Worm (Caenorhabditis elegans) whole organism, L4 larva: ENCODE data around the gene psa-3.

Experiments
- F10B5.3 ChIP-seq: sonication (generic microtip); optimal IDR thresholded peaks from 2 replicates; lab custom pipeline; 2016; ENCODE audit warnings: mild to moderate bottlenecking, missing genetic modification characterization, missing compliant biosample characterization
- F26F4.8 ChIP-seq: fragments of 200-800 bp; sonication (Bioruptor generic); conservative IDR thresholded peaks from 2 replicates; pipeline ENCODE4 v1.3.6; 2022; ENCODE audit warnings: missing genetic modification characterization, missing compliant biosample characterization
- F44E2.7 ChIP-seq: fragments of 200-800 bp; sonication (Bioruptor generic); IDR thresholded peaks from 2 replicates; pipeline ENCODE4 v2.1.2; 2022; ENCODE audit warnings: missing genetic modification characterization, missing compliant biosample characterization
- T20F7.1 ChIP-seq: fragments of 200-800 bp; sonication (Bioruptor generic); optimal IDR thresholded peaks from 2 replicates; lab custom pipeline; 2018; ENCODE audit warnings: mild to moderate bottlenecking, missing genetic modification characterization, missing compliant biosample characterization
- Y5F2A.4 ChIP-seq: fragments of 200-800 bp; sonication (Bioruptor generic); optimal IDR thresholded peaks from 2 replicates; lab custom pipeline; 2018; ENCODE audit warnings: mild to moderate bottlenecking, missing genetic modification characterization, missing compliant biosample characterization
- ZK337.2 ChIP-seq: fragments of 200-800 bp; sonication (Bioruptor generic); IDR thresholded peaks from 2 replicates; pipeline ENCODE4 v1.3.6; 2022; ENCODE audit warnings: missing genetic modification reagents, missing genetic modification characterization, missing compliant biosample characterization
- ZK546.5 ChIP-seq, 2 experiments: sonication (generic microtip); optimal IDR thresholded peaks; 2 replicates each; lab custom pipeline; 2017; ENCODE audit warnings: missing biosample characterization in 2 of 2, missing genetic modification characterization in 2 of 2
- aha-1 ChIP-seq: fragments of 150-350 bp; peaks from one replicate; lab custom pipeline; 2014; ENCODE audit warnings: missing biosample characterization, missing genetic modification characterization
- aly-2 ChIP-seq: sonication (generic microtip); optimal IDR thresholded peaks from 2 replicates; lab custom pipeline; 2018; ENCODE audit warnings: missing biosample characterization, missing genetic modification characterization
- arid-1 ChIP-seq: fragments of 200-800 bp; sonication (Bioruptor generic); conservative IDR thresholded peaks from 2 replicates; pipeline ENCODE4 v1.3.6; 2022; ENCODE audit warnings: missing genetic modification reagents, missing genetic modification characterization, missing compliant biosample characterization
- attf-4 ChIP-seq: sonication (generic microtip); optimal IDR thresholded peaks from 3 replicates; lab custom pipeline; 2017; ENCODE audit warnings: missing biosample characterization, missing genetic modification characterization
- ceh-32 ChIP-seq: sonication (generic microtip); optimal IDR thresholded peaks from 2 replicates; lab custom pipeline; 2016; ENCODE audit warnings: mild to moderate bottlenecking, missing genetic modification characterization, missing compliant biosample characterization; ENCODE audit not compliant: poor library complexity
- ces-1 ChIP-seq: fragments of 150-350 bp; sonication (generic microtip); optimal IDR thresholded peaks from 4 replicates; lab custom pipeline; 2014; ENCODE audit warnings: missing biosample characterization, missing genetic modification reagents, missing genetic modification characterization
- daf-12 ChIP-seq: fragments of 150-350 bp; optimal IDR thresholded peaks from 2 replicates; lab custom pipeline; 2014; ENCODE audit warnings: missing biosample characterization, missing genetic modification reagents, missing genetic modification characterization
- daf-16 ChIP-seq, 3 experiments: sonication (generic microtip); optimal IDR thresholded peaks; 2 replicates each; lab custom pipeline; 2016 to 2017; ENCODE audit warnings: missing genetic modification characterization in 3 of 3, missing genetic modification reagents in 3 of 3, mild to moderate bottlenecking in 2 of 3, missing compliant biosample characterization in 2 of 3, missing biosample characterization in 1 of 3, moderate library complexity in 1 of 3
- daf-8 ChIP-seq: fragments of 200-800 bp; sonication (Bioruptor generic); IDR thresholded peaks from 2 replicates; pipeline ENCODE4 v1.3.6; 2022; ENCODE audit warnings: missing genetic modification characterization, missing compliant biosample characterization
- duxl-1 ChIP-seq: sonication (generic microtip); optimal IDR thresholded peaks from 2 replicates; lab custom pipeline; 2016; ENCODE audit warnings: mild to moderate bottlenecking, missing genetic modification characterization, moderate library complexity, missing compliant biosample characterization; ENCODE audit not compliant: poor library complexity
- egl-27 ChIP-seq: sonication (generic microtip); optimal IDR thresholded peaks from 3 replicates; lab custom pipeline; 2017; ENCODE audit warnings: missing biosample characterization, missing genetic modification reagents, missing genetic modification characterization
- egl-43 ChIP-seq: fragments of 200-800 bp; sonication (Bioruptor generic); IDR thresholded peaks from 2 replicates; pipeline ENCODE4 v1.3.6; 2022; ENCODE audit warnings: missing genetic modification reagents, missing genetic modification characterization, missing compliant biosample characterization
- hif-1 ChIP-seq, 2 experiments: sonication (generic microtip); optimal IDR thresholded peaks; 2 replicates each; lab custom pipeline; 2016 to 2017; ENCODE audit warnings: missing compliant biosample characterization in 2 of 2, missing genetic modification characterization in 2 of 2, missing genetic modification reagents in 2 of 2, missing genotype in 2 of 2, mild to moderate bottlenecking in 1 of 2
- lim-7 ChIP-seq: fragments of 200-800 bp; sonication (Bioruptor generic); IDR thresholded peaks from 2 replicates; pipeline ENCODE4 v1.3.6; 2022; ENCODE audit warnings: missing genetic modification characterization, missing compliant biosample characterization
- lin-1 ChIP-seq: fragments of 200-800 bp; sonication (Bioruptor generic); IDR thresholded peaks from 2 replicates; pipeline ENCODE4 v1.3.6; 2022; ENCODE audit warnings: missing genetic modification reagents, missing genetic modification characterization, missing compliant biosample characterization
- lir-3 ChIP-seq: sonication (generic microtip); optimal IDR thresholded peaks from 2 replicates; lab custom pipeline; 2016; ENCODE audit warnings: mild to moderate bottlenecking, missing genetic modification characterization, missing compliant biosample characterization
- lsy-2 ChIP-seq, 2 experiments: fragments of 150-350 bp in 1 of 2; sonication (generic microtip) in 1 of 2; optimal IDR thresholded peaks; 2 replicates each; lab custom pipeline; 2014 to 2017; ENCODE audit warnings: missing biosample characterization in 2 of 2, missing genetic modification characterization in 2 of 2
- madf-5 ChIP-seq, 2 experiments: fragments of 200-800 bp; sonication (Bioruptor generic); IDR thresholded peaks; 2 replicates each; pipeline ENCODE4 v1.3.6; 2022; ENCODE audit warnings: missing compliant biosample characterization in 2 of 2, missing genetic modification characterization in 2 of 2
- madf-9 ChIP-seq: fragments of 200-800 bp; sonication (Bioruptor generic); conservative IDR thresholded peaks from 2 replicates; pipeline ENCODE4 v1.3.6; 2022; ENCODE audit warnings: missing genetic modification reagents, missing genetic modification characterization, missing compliant biosample characterization
- mdl-1 ChIP-seq, 2 experiments: fragments of 150-350 bp in 1 of 2; sonication (generic microtip) in 1 of 2; optimal IDR thresholded peaks; 2 replicates each; lab custom pipeline; 2014 to 2017; ENCODE audit warnings: missing biosample characterization in 2 of 2, missing genetic modification characterization in 2 of 2
- mdt-29 ChIP-seq: fragments of 200-800 bp; sonication (Bioruptor generic); IDR thresholded peaks from 2 replicates; pipeline ENCODE4 v1.3.6; 2022; ENCODE audit warnings: missing genetic modification reagents, missing genetic modification characterization, missing compliant biosample characterization
- mxl-2 ChIP-seq: fragments of 200-800 bp; sonication (Bioruptor generic); conservative IDR thresholded peaks from 2 replicates; pipeline ENCODE4 v1.3.6; 2022; ENCODE audit warnings: missing genetic modification reagents, missing genetic modification characterization, missing compliant biosample characterization
- nhr-11 ChIP-seq: fragments of 150-350 bp; optimal IDR thresholded peaks from 2 replicates; lab custom pipeline; 2014; ENCODE audit warnings: missing biosample characterization, missing genetic modification characterization
- nhr-237 ChIP-seq: sonication (generic microtip); optimal IDR thresholded peaks from 2 replicates; lab custom pipeline; 2017; ENCODE audit warnings: missing biosample characterization, missing genetic modification characterization
- nhr-28 ChIP-seq: fragments of 150-350 bp; optimal IDR thresholded peaks from 2 replicates; lab custom pipeline; 2014; ENCODE audit warnings: missing biosample characterization, missing genetic modification characterization
- nhr-6 ChIP-seq: fragments of 150-350 bp; optimal IDR thresholded peaks from 2 replicates; lab custom pipeline; 2014; ENCODE audit warnings: missing biosample characterization, missing genetic modification characterization
- nhr-76 ChIP-seq: fragments of 150-350 bp; optimal IDR thresholded peaks from 2 replicates; lab custom pipeline; 2014; ENCODE audit warnings: missing biosample characterization, missing genetic modification characterization
- pqm-1 ChIP-seq: sonication (generic microtip); optimal IDR thresholded peaks from 2 replicates; lab custom pipeline; 2017; ENCODE audit warnings: missing biosample characterization, missing genetic modification characterization
- rbr-2 ChIP-seq: sonication (generic microtip); optimal IDR thresholded peaks from 2 replicates; lab custom pipeline; 2016; ENCODE audit warnings: missing genotype, missing genetic modification characterization, missing compliant biosample characterization
- set-16 ChIP-seq: fragments of 200-800 bp; sonication (Bioruptor generic); IDR thresholded peaks from 2 replicates; pipeline ENCODE4 v1.3.6; 2022; ENCODE audit warnings: missing genetic modification reagents, missing genetic modification characterization, missing compliant biosample characterization
- skn-1 ChIP-seq: fragments of 150-350 bp; optimal IDR thresholded peaks from 2 replicates; lab custom pipeline; 2014; ENCODE audit warnings: missing biosample characterization, missing genetic modification characterization
- snpc-4 ChIP-seq: fragments of 150-350 bp; optimal IDR thresholded peaks from 2 replicates; lab custom pipeline; 2014; ENCODE audit warnings: missing biosample characterization, missing genetic modification characterization
- unc-130 ChIP-seq: sonication (generic microtip); optimal IDR thresholded peaks from 2 replicates; lab custom pipeline; 2016; ENCODE audit warnings: missing genetic modification reagents, missing genetic modification characterization, missing compliant biosample characterization
- unc-62 ChIP-seq, 3 experiments: fragments of 150-350 bp in 1 of 3; sonication (generic microtip); optimal IDR thresholded peaks in 2 of 3; peaks in 1 of 3; 1 replicate in 1 of 3; 2 replicates in 2 of 3; lab custom pipeline; 2014 to 2017; ENCODE audit warnings: missing biosample characterization in 3 of 3, missing genetic modification characterization in 3 of 3, missing genetic modification reagents in 3 of 3, missing genotype in 1 of 3
- vab-7 ChIP-seq: fragments of 200-800 bp; sonication (Bioruptor generic); IDR thresholded peaks from 2 replicates; pipeline ENCODE4 v1.3.6; 2022; ENCODE audit warnings: missing genetic modification reagents, missing genetic modification characterization, missing compliant biosample characterization
- zag-1 ChIP-seq: fragments of 150-350 bp; optimal IDR thresholded peaks from 2 replicates; lab custom pipeline; 2014; ENCODE audit warnings: missing biosample characterization, missing genetic modification characterization
- ztf-11 ChIP-seq: fragments of 150-350 bp; optimal IDR thresholded peaks from 2 replicates; lab custom pipeline; 2014; ENCODE audit warnings: missing biosample characterization, missing genetic modification characterization
- ztf-7 ChIP-seq: fragments of 150-350 bp; optimal IDR thresholded peaks from 2 replicates; lab custom pipeline; 2014; ENCODE audit warnings: missing biosample characterization, missing genetic modification characterization

The psa-3 gene

DNA sequence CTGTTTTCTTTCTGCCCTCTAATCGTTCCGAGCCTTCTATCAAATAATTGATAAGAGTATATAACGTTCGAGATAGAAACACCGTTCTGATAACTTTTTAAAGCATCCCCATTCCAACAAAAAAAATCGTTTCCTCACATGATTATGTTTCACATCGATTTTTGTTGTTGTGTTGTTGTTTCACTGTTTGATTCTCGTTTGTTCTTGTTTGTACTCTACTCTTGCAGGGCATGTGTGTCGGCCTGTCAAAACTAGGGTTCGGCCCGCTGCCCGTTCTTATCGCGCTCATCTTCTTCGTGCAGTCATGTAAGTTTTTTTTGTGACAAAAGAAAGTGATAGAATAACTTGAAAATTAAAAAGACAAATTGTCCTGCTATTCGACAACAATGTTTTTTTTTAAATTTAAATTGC lies 42.0 kb upstream of the psa-3 start, which contains the start of gene C33A11.2 (continued):
- TF ChIP-seq F44E2.7 (GFP tag; lab: Robert Waterston, UW) (no peak), ztf-7 (tag; lab: Kevin White, UChicago) (no peak)

DNA sequence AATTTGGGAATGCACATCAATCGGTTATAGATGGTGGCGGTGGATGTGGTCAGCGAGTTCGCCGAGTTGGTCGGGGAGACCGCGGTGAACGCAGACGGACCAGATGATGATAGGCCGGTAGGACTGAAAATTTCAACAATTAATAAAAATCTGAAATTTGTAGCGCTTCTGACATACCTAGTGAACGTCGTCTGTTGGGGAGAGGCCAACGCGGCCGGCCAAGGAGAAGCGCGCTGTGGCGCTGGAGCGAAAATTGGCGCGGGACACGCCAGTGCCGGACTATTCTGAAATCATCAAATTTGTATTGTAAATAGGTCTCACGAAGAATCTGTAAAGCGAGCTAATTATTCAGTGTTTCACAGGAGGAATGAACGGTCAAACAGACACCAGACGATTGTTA lies 35.0 kb upstream of the psa-3 start:
- TF ChIP-seq skn-1 (tag; lab: Kevin White, UChicago) (no peak), arid-1 (GFP tag; lab: Robert Waterston, UW) (0 out of 2 replicates have a peak, but pooled peaks have one; percentile 22), aha-1 (tag; lab: Kevin White, UChicago) (peak; percentile 77), daf-16 (GFP tag; optimal IDR thresholded peaks at IDR 0.05; lab: Kevin White, UChicago) (no peak), daf-16 (tag; optimal IDR thresholded peaks at IDR 0.05; lab: Kevin White, UChicago) (no peak), attf-4 (tag; lab: Kevin White, UChicago) (no peak), daf-8 (no peak), set-16 (GFP tag; lab: Robert Waterston, UW) (0 out of 2 replicates have a peak, but pooled peaks have one; percentile 40), nhr-6 (tag; lab: Kevin White, UChicago) (no peak), F26F4.8 (GFP tag; lab: Robert Waterston, UW) (no peak), madf-5 (GFP tag; IDR thresholded peaks at IDR 0.05; lab: Robert Waterston, UW) (no peak)

DNA sequence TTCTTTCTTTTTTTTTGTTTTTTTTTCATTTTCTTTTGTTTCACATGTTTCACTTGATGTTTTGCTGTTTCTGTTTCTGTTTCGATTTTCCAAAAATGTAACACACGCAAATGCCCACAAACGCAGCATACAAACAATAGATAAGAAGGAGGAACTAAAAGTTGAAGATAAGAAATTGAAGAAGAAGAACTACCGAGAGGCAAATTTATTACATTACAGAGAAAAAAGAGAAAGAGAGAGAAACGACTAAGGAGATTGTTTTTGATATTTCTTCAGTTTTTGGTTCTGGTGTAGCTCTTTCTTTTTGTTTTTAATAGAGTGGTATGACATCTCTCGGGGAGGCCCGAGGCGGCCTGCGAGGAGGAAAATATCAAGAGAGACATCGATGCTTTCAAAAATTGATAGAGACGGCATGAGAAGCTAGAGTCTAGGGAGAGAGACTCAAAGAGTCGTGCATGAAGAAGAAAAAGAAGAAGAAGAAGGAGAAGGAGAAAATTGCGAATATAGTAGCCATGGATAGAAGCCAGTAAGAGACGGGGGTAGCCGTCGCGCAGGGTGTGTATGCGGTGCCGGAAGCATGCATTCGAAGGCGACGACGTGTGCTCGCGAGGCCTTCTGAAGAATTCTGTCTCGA lies 34.2 kb upstream of the psa-3 start:
- peak; percentile 82 for TF ChIP-seq nhr-11 (tag; lab: Kevin White, UChicago)
- TF ChIP-seq madf-5 (GFP tag; IDR thresholded peaks at IDR 0.05; lab: Robert Waterston, UW): no peak
- TF ChIP-seq mxl-2 (GFP tag; lab: Robert Waterston, UW): no peak
- peak; percentile 4 for TF ChIP-seq T20F7.1 (GFP tag; lab: Kevin White, UChicago)
- no peak for TF ChIP-seq madf-9 (GFP tag; lab: Robert Waterston, UW)
- TF ChIP-seq unc-130 (GFP tag; lab: Kevin White, UChicago): no peak
- TF ChIP-seq ces-1 (GFP tag; lab: Kevin White, UChicago): no peak
- peak in 1 of 2 experiments; percentile 29 for TF ChIP-seq mdl-1 (tag; optimal IDR thresholded peaks at IDR 0.05; lab: Kevin White, UChicago)
- TF ChIP-seq duxl-1 (tag; lab: Kevin White, UChicago): no peak
- TF ChIP-seq vab-7 (GFP tag; lab: Robert Waterston, UW): no peak
- TF ChIP-seq F10B5.3 (tag; lab: Kevin White, UChicago): no peak
- TF ChIP-seq egl-27 (tag; lab: Kevin White, UChicago): no peak
- TF ChIP-seq F26F4.8 (GFP tag; lab: Robert Waterston, UW): no peak
- TF ChIP-seq daf-8: no peak
- peak; percentile 49 for TF ChIP-seq rbr-2 (tag; lab: Kevin White, UChicago)
- TF ChIP-seq egl-43 (GFP tag; lab: Robert Waterston, UW): peak; percentile 67
- no peak for TF ChIP-seq ztf-11
- no peak for TF ChIP-seq skn-1 (tag; lab: Kevin White, UChicago)
- peak; percentile 71 for TF ChIP-seq nhr-28 (tag; lab: Kevin White, UChicago)
- no peak for TF ChIP-seq hif-1 (tag; optimal IDR thresholded peaks at IDR 0.05; lab: Kevin White, UChicago)
- TF ChIP-seq arid-1 (GFP tag; lab: Robert Waterston, UW): no peak
- TF ChIP-seq aly-2: no peak
- TF ChIP-seq lsy-2 (tag; optimal IDR thresholded peaks at IDR 0.05; lab: Kevin White, UChicago): no peak
- TF ChIP-seq unc-62 (GFP tag; optimal IDR thresholded peaks at IDR 0.05 in 1 of 2; lab: Kevin White, UChicago): peak in 1 of 2 experiments; percentile 92
- no peak for TF ChIP-seq unc-62 (tag; optimal IDR thresholded peaks at IDR 0.05; lab: Kevin White, UChicago)
- no peak for TF ChIP-seq snpc-4 (tag; lab: Kevin White, UChicago)
- no peak for TF ChIP-seq ceh-32 (tag; lab: Kevin White, UChicago)
- TF ChIP-seq ztf-7 (tag; lab: Kevin White, UChicago): no peak
- no peak for TF ChIP-seq daf-12 (tag; lab: Kevin White, UChicago)
- no peak for TF ChIP-seq nhr-237
- no peak for TF ChIP-seq ZK337.2 (GFP tag; lab: Robert Waterston, UW)
- TF ChIP-seq Y5F2A.4 (GFP tag; lab: Kevin White, UChicago): no peak
- TF ChIP-seq lin-1: no peak
- TF ChIP-seq nhr-6 (tag; lab: Kevin White, UChicago): peak; percentile 38
- TF ChIP-seq ZK546.5 (tag; optimal IDR thresholded peaks at IDR 0.05; lab: Kevin White, UChicago): no peak
- TF ChIP-seq nhr-76 (tag; lab: Kevin White, UChicago): no peak
- no peak for TF ChIP-seq zag-1 (tag; lab: Kevin White, UChicago)
- TF ChIP-seq lim-7 (GFP tag; lab: Robert Waterston, UW): no peak
- TF ChIP-seq pqm-1 (tag; lab: Kevin White, UChicago): peak; percentile 75
- no peak for TF ChIP-seq mdt-29 (GFP tag; lab: Robert Waterston, UW)
- TF ChIP-seq lir-3 (tag; lab: Kevin White, UChicago): no peak
